Fruit fly (Drosophila melanogaster): ENCODE results near the gene okr.

okr gene

DNA sequence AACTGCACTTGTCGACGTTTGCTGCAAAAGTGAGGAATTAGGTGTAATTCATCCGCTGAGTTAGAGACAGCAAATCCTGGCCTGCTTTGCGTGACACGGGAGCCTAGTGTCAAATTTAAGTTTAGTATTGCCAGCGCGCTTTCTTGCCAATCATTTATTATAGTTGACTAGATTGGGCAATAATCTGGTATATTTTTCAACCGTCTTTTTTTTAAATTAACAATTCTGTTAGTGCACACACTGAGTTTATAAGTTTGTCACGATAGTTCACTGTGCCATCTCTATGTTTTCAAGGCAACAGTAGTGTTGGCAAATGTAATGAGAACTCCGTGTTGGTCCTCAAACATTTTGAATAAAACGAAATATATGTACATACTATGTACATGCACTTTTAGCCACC, 15.7 kb downstream of the okr start, which contains the start of the genes CG9641 and CG3165 (continued):
- TF ChIP-seq so (GFP tag; IDR thresholded peaks at IDR 0.05), result peak; percentile 56; the same call in 1 of the 3 replicates
- peak; percentile 61 for TF ChIP-seq Adf1 (GFP tag; IDR thresholded peaks at IDR 0.05)
- TF ChIP-seq bcd (GFP tag; optimal IDR thresholded peaks at IDR 0.05), result peak; percentile 80
- TF ChIP-seq cato (GFP tag; optimal IDR thresholded peaks at IDR 0.05; ENCODE audit: borderline replicate concordance), result peak; percentile 81
- TF ChIP-seq pum (GFP tag; optimal IDR thresholded peaks at IDR 0.05), result peak; percentile 92
- TF ChIP-seq CG15601 (tag; optimal IDR thresholded peaks at IDR 0.05), result no peak
- peak; percentile 51 for TF ChIP-seq CG11085 (GFP tag; IDR thresholded peaks at IDR 0.05)
- no peak for TF ChIP-seq Blimp-1 (GFP tag; optimal IDR thresholded peaks at IDR 0.05)
- peak; percentile 77 for TF ChIP-seq Drgx (GFP tag; IDR thresholded peaks at IDR 0.05)
- peak; percentile 92 for TF ChIP-seq CG30403 (GFP tag; optimal IDR thresholded peaks at IDR 0.05)
- TF ChIP-seq CG8944 (GFP tag; optimal IDR thresholded peaks at IDR 0.05), result peak; percentile 91
- TF ChIP-seq jumu (GFP tag; optimal IDR thresholded peaks at IDR 0.05), result peak; percentile 90
- TF ChIP-seq lbe (GFP tag; optimal IDR thresholded peaks at IDR 0.05), result peak; percentile 89
- peak; percentile 97 for TF ChIP-seq unc-4 (GFP tag; IDR thresholded peaks at IDR 0.05; ENCODE audit: partially characterized antibody)
- TF ChIP-seq klu (GFP tag; IDR thresholded peaks at IDR 0.05), result peak; percentile 76; the same call in 1 of the 2 replicates
- peak; percentile 76 for TF ChIP-seq CG10979 (tag; optimal IDR thresholded peaks at IDR 0.05)
- peak; percentile 69 for TF ChIP-seq ase (GFP tag; IDR thresholded peaks at IDR 0.05)
- no peak for TF ChIP-seq jing (GFP tag; optimal IDR thresholded peaks at IDR 0.05)
- peak; percentile 82 for TF ChIP-seq CG11398 (GFP tag; optimal IDR thresholded peaks at IDR 0.05)
- no peak for TF ChIP-seq gsb-n (tag; optimal IDR thresholded peaks at IDR 0.05)
- TF ChIP-seq CG11696 (GFP tag; IDR thresholded peaks at IDR 0.05), result no peak
- TF ChIP-seq CG10654 (GFP tag; optimal IDR thresholded peaks at IDR 0.05), result peak; percentile 81
- TF ChIP-seq NC2α (GFP tag; optimal IDR thresholded peaks at IDR 0.05), result peak; percentile 70
- peak; percentile 85 for TF ChIP-seq CG6272 (GFP tag; IDR thresholded peaks at IDR 0.05)
- peak; percentile 82 for TF ChIP-seq slp2 (GFP tag; optimal IDR thresholded peaks at IDR 0.05)
- no peak for TF ChIP-seq CG6654 (GFP tag; optimal IDR thresholded peaks at IDR 0.05)
- peak; percentile 60 for TF ChIP-seq Neu2 (GFP tag; optimal IDR thresholded peaks at IDR 0.05; ENCODE audit: borderline replicate concordance)
- TF ChIP-seq stc (GFP tag; IDR thresholded peaks at IDR 0.05), result peak; percentile 79
- TF ChIP-seq GATAe (GFP tag; conservative IDR thresholded peaks at IDR 0.05), result no peak; the same call in 1 of the 2 replicates
- TF ChIP-seq nom (GFP tag; optimal IDR thresholded peaks at IDR 0.05), result peak; percentile 73
- peak; percentile 92 for TF ChIP-seq Xrp1 (GFP tag; IDR thresholded peaks at IDR 0.05)
- peak; percentile 74 for TF ChIP-seq E2f1 (GFP tag; IDR thresholded peaks at IDR 0.05)
- peak; percentile 73 for TF ChIP-seq E2f2 (GFP tag; IDR thresholded peaks at IDR 0.05)
- no peak for TF ChIP-seq gem (tag; optimal IDR thresholded peaks at IDR 0.05)
- TF ChIP-seq Ets97D (GFP tag; optimal IDR thresholded peaks at IDR 0.05), result peak; percentile 86
- TF ChIP-seq CG18476 (GFP tag; optimal IDR thresholded peaks at IDR 0.05), result peak; percentile 77
- no peak for TF ChIP-seq br (optimal IDR thresholded peaks at IDR 0.05)
- peak; percentile 70 for TF ChIP-seq CG10543 (GFP tag; optimal IDR thresholded peaks at IDR 0.05)
- TF ChIP-seq CG17568 (GFP tag; optimal IDR thresholded peaks at IDR 0.05), result no peak
- peak; percentile 59 for TF ChIP-seq en (GFP tag; optimal IDR thresholded peaks at IDR 0.05)
- no peak for TF ChIP-seq dimm (GFP tag; IDR thresholded peaks at IDR 0.05)
- peak; percentile 43 for TF ChIP-seq CG15073 (GFP tag; optimal IDR thresholded peaks at IDR 0.05)
- peak; percentile 71 for TF ChIP-seq YL-1 (GFP tag; optimal IDR thresholded peaks at IDR 0.05)
- TF ChIP-seq eve (GFP tag; optimal IDR thresholded peaks at IDR 0.05), result no peak
- peak; percentile 85 for TF ChIP-seq CG18262 (tag; optimal IDR thresholded peaks at IDR 0.05)
- TF ChIP-seq CG10431 (GFP tag; optimal IDR thresholded peaks at IDR 0.05), result peak; percentile 54
- TF ChIP-seq tx (GFP tag; optimal IDR thresholded peaks at IDR 0.05), result peak; percentile 87
- peak; percentile 84 for TF ChIP-seq trem (tag; optimal IDR thresholded peaks at IDR 0.05)
- TF ChIP-seq NfI (GFP tag; optimal IDR thresholded peaks at IDR 0.05), result peak; percentile 87
- TF ChIP-seq gcm (GFP tag; optimal IDR thresholded peaks at IDR 0.05), result no peak
- TF ChIP-seq Usf (GFP tag; optimal IDR thresholded peaks at IDR 0.05), result peak; percentile 49
- TF ChIP-seq CG12104 (GFP tag; optimal IDR thresholded peaks at IDR 0.05), result peak; percentile 75
